Worm (Caenorhabditis elegans) whole organism, L3 larva: ENCODE measurements around the gene M03D4.3.

Experiments
- ZK546.5 ChIP-seq: sonication (generic microtip); optimal IDR thresholded peaks from 2 replicates; lab custom pipeline; 2017; ENCODE audit warnings: missing biosample characterization, missing genetic modification characterization
- daf-12 ChIP-seq: fragments of 150-350 bp; optimal IDR thresholded peaks from 2 replicates; lab custom pipeline; 2014; ENCODE audit warnings: missing biosample characterization, missing genetic modification reagents, missing genetic modification characterization
- egl-27 ChIP-seq: sonication (generic microtip); optimal IDR thresholded peaks from 4 replicates; lab custom pipeline; 2017; ENCODE audit warnings: missing biosample characterization, missing genetic modification reagents, missing genetic modification characterization
- elt-1 ChIP-seq: fragments of 150-350 bp; optimal IDR thresholded peaks from 2 replicates; lab custom pipeline; 2014; ENCODE audit warnings: missing biosample characterization, missing genetic modification characterization
- fkh-10 ChIP-seq: sonication (generic microtip); optimal IDR thresholded peaks from 2 replicates; lab custom pipeline; 2017; ENCODE audit warnings: missing biosample characterization, missing genetic modification reagents, missing genetic modification characterization
- fos-1 ChIP-seq: fragments of 150-350 bp; optimal IDR thresholded peaks from 2 replicates; lab custom pipeline; 2014; ENCODE audit warnings: missing biosample characterization, missing genetic modification characterization
- jun-1 ChIP-seq: fragments of 150-350 bp; optimal IDR thresholded peaks from 2 replicates; lab custom pipeline; 2014; ENCODE audit warnings: missing biosample characterization, missing genetic modification reagents, missing genetic modification characterization
- nfya-1 ChIP-seq: sonication (generic microtip); optimal IDR thresholded peaks from 2 replicates; lab custom pipeline; 2017; ENCODE audit warnings: missing genetic modification characterization, mild to moderate bottlenecking, missing compliant biosample characterization, antibody characterized with exemption, moderate library complexity; ENCODE audit not compliant: insufficient read depth
- nhr-11 ChIP-seq: fragments of 150-350 bp; optimal IDR thresholded peaks from 2 replicates; lab custom pipeline; 2014; ENCODE audit warnings: missing biosample characterization, missing genetic modification characterization
- nhr-43 ChIP-seq: sonication (generic microtip); optimal IDR thresholded peaks from 2 replicates; lab custom pipeline; 2016; ENCODE audit warnings: mild to moderate bottlenecking, missing genetic modification characterization, missing compliant biosample characterization; ENCODE audit not compliant: poor library complexity, severe bottlenecking
- nhr-77 ChIP-seq: fragments of 150-350 bp; optimal IDR thresholded peaks from 2 replicates; lab custom pipeline; 2014; ENCODE audit warnings: missing biosample characterization, missing genetic modification characterization
- pqm-1 ChIP-seq: fragments of 150-350 bp; optimal IDR thresholded peaks from 2 replicates; lab custom pipeline; 2017; ENCODE audit warnings: missing biosample characterization, missing genetic modification characterization, inconsistent platforms
- skn-1 ChIP-seq: fragments of 150-350 bp; optimal IDR thresholded peaks from 2 replicates; lab custom pipeline; 2014; ENCODE audit warnings: missing biosample characterization, missing genetic modification characterization
- tbx-2 ChIP-seq: sonication (generic microtip); optimal IDR thresholded peaks from 2 replicates; lab custom pipeline; 2016; ENCODE audit warnings: mild to moderate bottlenecking, missing genetic modification characterization, missing compliant biosample characterization

M03D4.3 gene

DNA sequence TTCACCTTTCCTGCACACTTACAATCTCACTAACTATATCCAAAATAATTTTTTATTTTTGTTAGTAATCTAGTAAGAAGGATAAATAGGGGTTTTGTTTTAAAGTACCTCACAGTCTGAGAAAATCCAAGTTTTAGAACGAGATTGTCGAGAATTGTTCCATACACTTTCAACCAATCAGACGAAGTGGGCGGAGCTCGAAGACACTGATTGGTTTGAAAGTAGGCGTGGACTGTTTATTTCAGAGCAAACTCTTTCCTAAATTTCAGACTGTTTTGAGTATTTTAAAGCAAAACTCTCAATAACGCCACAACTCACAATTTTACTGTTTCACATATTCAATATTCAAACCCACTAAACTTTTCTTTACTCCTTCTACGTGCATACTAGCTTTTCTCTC, 41.2 kb downstream of the M03D4.3 start:
- TF ChIP-seq nhr-43 (tag; lab: Kevin White, UChicago) (no peak), tbx-2 (no peak), nfya-1 (peak; percentile 90), nhr-11 (tag; lab: Kevin White, UChicago) (no peak), skn-1 (tag; lab: Kevin White, UChicago) (no peak)

DNA sequence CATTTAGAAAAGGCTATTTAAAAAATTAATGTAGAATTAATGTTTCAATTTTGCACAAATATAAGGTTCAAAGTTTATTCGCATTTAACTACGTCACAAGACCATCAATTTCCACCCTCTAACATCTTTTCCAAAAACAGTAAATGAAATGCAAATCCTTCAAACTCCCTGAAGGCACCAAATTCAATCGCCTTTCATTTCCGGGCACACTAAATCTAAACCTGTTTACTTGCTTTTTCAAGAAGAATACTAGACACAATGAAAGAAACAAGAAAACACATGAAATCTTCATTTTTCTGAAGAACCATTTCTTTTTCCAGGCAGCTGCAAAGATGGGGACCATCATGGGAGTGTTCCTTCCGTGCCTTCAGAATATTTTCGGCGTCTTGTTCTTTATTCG, 47.0 kb downstream of the M03D4.3 start:
- TF ChIP-seq fkh-10 (GFP tag; lab: Kevin White, UChicago) (peak; percentile 40), jun-1 (no peak)
- TF ChIP-seq, all 47 proteins: peak for 1

DNA sequence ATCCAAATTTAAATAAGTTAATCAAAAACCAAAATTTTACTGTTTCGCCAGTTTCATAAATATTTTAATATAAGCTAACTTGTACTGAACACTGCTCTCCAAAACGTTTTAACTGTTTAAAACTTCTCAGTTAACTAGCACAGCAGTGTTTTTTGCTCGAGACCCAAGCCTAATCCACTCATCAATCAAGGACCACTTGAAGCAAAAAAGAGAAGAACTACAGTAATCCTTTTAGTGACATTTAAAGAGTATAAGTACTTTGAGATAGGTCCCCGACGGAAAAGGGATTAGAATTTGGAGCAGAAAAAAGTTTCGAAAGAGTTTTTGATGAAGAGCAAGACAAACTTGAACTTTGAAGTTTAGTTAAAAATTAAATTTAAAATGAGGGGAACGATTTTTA, 47.5 kb downstream of the M03D4.3 start:
- TF ChIP-seq ZK546.5 (tag; lab: Kevin White, UChicago) = no peak
- no peak for TF ChIP-seq fos-1 (tag; lab: Kevin White, UChicago)
- TF ChIP-seq, all 47 proteins: peak for 0

DNA sequence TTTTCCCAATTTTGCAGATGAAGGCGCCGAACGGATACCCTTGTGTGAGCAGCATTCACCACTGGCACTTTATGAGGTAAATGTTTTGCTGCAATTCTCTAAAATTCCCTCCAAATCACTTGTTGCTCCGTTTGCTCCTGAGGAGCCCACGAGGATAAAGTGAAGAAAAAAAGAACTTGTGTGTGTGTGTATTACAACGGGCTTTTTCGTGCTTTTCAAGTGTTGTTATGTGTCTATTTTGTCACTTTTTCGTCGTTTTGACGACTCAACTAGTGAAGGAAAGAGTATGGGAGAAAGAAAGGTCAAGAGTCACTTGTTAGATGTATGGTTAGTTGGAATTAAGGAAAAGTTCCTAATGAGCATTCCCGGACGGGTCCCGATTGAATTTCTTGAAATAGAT, 50.1 kb downstream of the M03D4.3 start:
- TF ChIP-seq skn-1 (tag; lab: Kevin White, UChicago) (no peak), elt-1 (tag; lab: Kevin White, UChicago) (no peak), egl-27 (tag; lab: Kevin White, UChicago) (no peak), nhr-77 (tag; lab: Kevin White, UChicago) (no peak), fkh-10 (GFP tag; lab: Kevin White, UChicago) (no peak), pqm-1 (tag; lab: Kevin White, UChicago) (no peak)

DNA sequence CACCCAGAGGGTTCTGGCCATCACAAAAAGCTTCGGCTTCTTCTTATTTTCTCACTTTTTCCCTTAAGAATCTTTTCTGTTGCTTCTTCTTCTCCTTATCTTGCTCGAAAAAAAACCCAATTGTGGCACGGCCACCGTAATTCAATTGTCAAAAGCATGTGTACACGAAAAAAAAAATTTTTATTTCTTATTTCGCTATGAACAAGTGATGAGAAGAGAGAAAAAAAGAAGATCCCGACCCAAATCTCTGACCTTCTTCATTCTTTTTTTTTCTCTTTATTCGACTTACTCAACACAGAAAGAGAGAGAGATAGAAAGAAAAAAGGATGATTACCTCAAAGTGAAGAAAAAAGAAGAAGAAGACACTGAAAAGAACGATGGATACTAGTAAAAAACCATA, 51.3 kb downstream of the M03D4.3 start:
- no peak for TF ChIP-seq daf-12 (tag; lab: Kevin White, UChicago)
- peak; percentile 80 for TF ChIP-seq fkh-10 (GFP tag; lab: Kevin White, UChicago)
